Worm (Caenorhabditis elegans) whole organism, young adult: ENCODE measurements around the gene F31D4.2.

Experiments
- B0035.1 ChIP-seq: sonication (generic microtip); optimal IDR thresholded peaks from 2 replicates; lab custom pipeline; 2016; ENCODE audit warnings: missing genetic modification characterization, mild to moderate bottlenecking, missing compliant biosample characterization, missing genotype, missing genetic modification reagents
- B0261.1 ChIP-seq: sonication (generic microtip); optimal IDR thresholded peaks from 2 replicates; lab custom pipeline; 2016; ENCODE audit warnings: mild to moderate bottlenecking, missing genetic modification characterization, moderate library complexity, missing compliant biosample characterization
- Y79H2A.3 ChIP-seq: fragments of 200-800 bp; sonication (Bioruptor generic); conservative IDR thresholded peaks from 2 replicates; pipeline ENCODE4 v1.3.6; 2022; ENCODE audit warnings: missing genetic modification reagents, missing genetic modification characterization, missing compliant biosample characterization
- Y95B8A.8 ChIP-seq: fragments of 200-800 bp; sonication (Bioruptor generic); IDR thresholded peaks from 2 replicates; pipeline ENCODE4 v1.3.6; 2022; ENCODE audit warnings: missing genetic modification reagents, missing genetic modification characterization, missing compliant biosample characterization
- ceh-40 ChIP-seq: fragments of 200-800 bp; sonication (Bioruptor generic); IDR thresholded peaks from 2 replicates; pipeline ENCODE4 v1.3.6; 2022; ENCODE audit warnings: missing genetic modification characterization, missing compliant biosample characterization
- egl-18 ChIP-seq: fragments of 200-800 bp; sonication (Bioruptor generic); IDR thresholded peaks from 2 replicates; pipeline ENCODE4 v1.3.6; 2022; ENCODE audit warnings: missing genetic modification reagents, missing genetic modification characterization, missing compliant biosample characterization
- lag-1 ChIP-seq: fragments of 200-800 bp; sonication (Bioruptor generic); IDR thresholded peaks from 2 replicates; pipeline ENCODE4 v1.3.6; 2022; ENCODE audit warnings: missing genetic modification reagents, missing genetic modification characterization, missing compliant biosample characterization
- let-526 ChIP-seq: fragments of 200-800 bp; sonication (Bioruptor generic); IDR thresholded peaks from 2 replicates; pipeline ENCODE4 v1.3.6; 2022; ENCODE audit warnings: missing genetic modification reagents, missing genetic modification characterization, missing compliant biosample characterization
- nfya-1 ChIP-seq: sonication (generic microtip); optimal IDR thresholded peaks from 2 replicates; lab custom pipeline; 2017; ENCODE audit warnings: antibody characterized with exemption, missing compliant biosample characterization, missing genetic modification characterization, borderline replicate concordance; ENCODE audit not compliant: insufficient read depth
- pha-4 ChIP-seq: fragments of 150-350 bp; sonication (generic microtip); optimal IDR thresholded peaks from 2 replicates; lab custom pipeline; 2014; ENCODE audit warnings: missing biosample characterization, missing genetic modification reagents, missing genetic modification characterization
- rcor-1 ChIP-seq: fragments of 200-800 bp; sonication (Bioruptor generic); IDR thresholded peaks from 2 replicates; pipeline ENCODE4 v1.3.6; 2022; ENCODE audit warnings: missing genetic modification reagents, missing genetic modification characterization, missing compliant biosample characterization
- unc-130 ChIP-seq: sonication (generic microtip); optimal IDR thresholded peaks from 2 replicates; lab custom pipeline; 2016; ENCODE audit warnings: missing genetic modification reagents, missing genetic modification characterization, missing compliant biosample characterization
- ztf-22 ChIP-seq: fragments of 200-800 bp; sonication (Bioruptor generic); optimal IDR thresholded peaks from 2 replicates; lab custom pipeline; 2018; ENCODE audit warnings: mild to moderate bottlenecking, missing genetic modification characterization, moderate library complexity, missing compliant biosample characterization

DNA sequence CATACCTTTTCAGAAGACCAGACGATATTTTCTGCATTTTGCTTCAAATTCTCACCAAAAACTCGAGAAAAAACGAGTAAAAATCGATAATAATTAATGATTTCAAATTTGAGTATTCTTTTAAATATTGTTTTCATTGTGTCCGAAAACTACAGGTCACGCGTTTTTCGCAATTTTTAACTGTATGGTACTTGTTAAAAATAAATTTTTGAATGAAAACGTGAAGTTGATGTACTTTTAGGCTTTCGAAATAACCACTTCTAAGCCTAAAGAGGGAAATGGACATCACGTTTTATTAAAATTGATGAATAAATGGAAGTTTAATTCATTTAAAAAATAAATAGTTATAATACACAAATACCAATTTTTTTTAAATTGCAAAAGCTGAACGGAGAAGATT, 42.4 kb downstream of the F31D4.2 start, which contains the start of gene Y44A6D.5:
- TF ChIP-seq let-526 (GFP tag; lab: Robert Waterston, UW), result no peak
- TF ChIP-seq egl-18 (GFP tag; lab: Robert Waterston, UW), result no peak
- TF ChIP-seq Y95B8A.8 (GFP tag; lab: Robert Waterston, UW), result no peak
- TF ChIP-seq B0035.1 (tag; lab: Kevin White, UChicago), result no peak
- no peak for TF ChIP-seq ztf-22 (GFP tag; lab: Kevin White, UChicago)
- TF ChIP-seq Y79H2A.3 (GFP tag; lab: Robert Waterston, UW), result no peak
- TF ChIP-seq rcor-1 (GFP tag; lab: Robert Waterston, UW), result no peak
- no peak for TF ChIP-seq B0261.1 (tag; lab: Kevin White, UChicago)
- no peak for TF ChIP-seq nfya-1 (tag; lab: Kevin White, UChicago)
- no peak for TF ChIP-seq lag-1 (GFP tag; lab: Robert Waterston, UW)
- TF ChIP-seq pha-4, result no peak
- TF ChIP-seq unc-130 (GFP tag; lab: Kevin White, UChicago), result no peak
- TF ChIP-seq ceh-40, result no peak
